Worm (Caenorhabditis elegans): ENCODE results near the gene Y41G9A.5.

DNA sequence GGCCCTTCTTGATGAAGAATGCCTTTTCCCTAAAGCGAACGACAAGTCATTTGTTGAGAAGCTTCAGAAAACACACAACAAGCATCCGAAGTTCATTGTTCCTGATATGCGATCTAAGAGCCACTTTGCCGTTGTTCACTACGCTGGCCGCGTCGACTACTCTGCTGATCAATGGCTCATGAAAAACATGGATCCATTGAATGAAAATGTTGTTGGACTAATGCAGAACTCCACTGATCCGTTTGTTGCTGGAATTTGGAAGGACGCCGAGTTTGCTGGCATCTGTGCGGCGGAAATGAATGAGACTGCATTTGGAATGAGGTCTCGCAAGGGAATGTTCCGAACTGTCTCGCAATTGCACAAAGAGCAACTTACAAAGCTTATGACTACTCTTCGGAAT is 33.8 kb upstream of the Y41G9A.5 start:
- TF ChIP-seq ctbp-1 (GFP tag; IDR thresholded peaks at IDR 0.05) (no peak), pha-4 (GFP tag; IDR thresholded peaks at IDR 0.05) (no peak), pha-4 (tag; optimal IDR thresholded peaks at IDR 0.05) (no peak), ztf-11 (tag; optimal IDR thresholded peaks at IDR 0.05) (no peak), F44E2.7 (GFP tag; IDR thresholded peaks at IDR 0.05) (no peak), unc-130 (GFP tag; optimal IDR thresholded peaks at IDR 0.05) (no peak), F10B5.3 (tag; optimal IDR thresholded peaks at IDR 0.05) (no peak), ceh-82 (tag; optimal IDR thresholded peaks at IDR 0.05) (no peak), skn-1 (tag; optimal IDR thresholded peaks at IDR 0.05) (no peak), fos-1 (tag; optimal IDR thresholded peaks at IDR 0.05) (no peak), zfp-3 (GFP tag; conservative IDR thresholded peaks at IDR 0.05) (no peak), lin-1 (GFP tag; IDR thresholded peaks at IDR 0.05) (no peak), nhr-42 (GFP tag; IDR thresholded peaks at IDR 0.05) (no peak)
